Fruit fly (Drosophila melanogaster): ENCODE data around the gene CG42613.

CG42613 gene

DNA sequence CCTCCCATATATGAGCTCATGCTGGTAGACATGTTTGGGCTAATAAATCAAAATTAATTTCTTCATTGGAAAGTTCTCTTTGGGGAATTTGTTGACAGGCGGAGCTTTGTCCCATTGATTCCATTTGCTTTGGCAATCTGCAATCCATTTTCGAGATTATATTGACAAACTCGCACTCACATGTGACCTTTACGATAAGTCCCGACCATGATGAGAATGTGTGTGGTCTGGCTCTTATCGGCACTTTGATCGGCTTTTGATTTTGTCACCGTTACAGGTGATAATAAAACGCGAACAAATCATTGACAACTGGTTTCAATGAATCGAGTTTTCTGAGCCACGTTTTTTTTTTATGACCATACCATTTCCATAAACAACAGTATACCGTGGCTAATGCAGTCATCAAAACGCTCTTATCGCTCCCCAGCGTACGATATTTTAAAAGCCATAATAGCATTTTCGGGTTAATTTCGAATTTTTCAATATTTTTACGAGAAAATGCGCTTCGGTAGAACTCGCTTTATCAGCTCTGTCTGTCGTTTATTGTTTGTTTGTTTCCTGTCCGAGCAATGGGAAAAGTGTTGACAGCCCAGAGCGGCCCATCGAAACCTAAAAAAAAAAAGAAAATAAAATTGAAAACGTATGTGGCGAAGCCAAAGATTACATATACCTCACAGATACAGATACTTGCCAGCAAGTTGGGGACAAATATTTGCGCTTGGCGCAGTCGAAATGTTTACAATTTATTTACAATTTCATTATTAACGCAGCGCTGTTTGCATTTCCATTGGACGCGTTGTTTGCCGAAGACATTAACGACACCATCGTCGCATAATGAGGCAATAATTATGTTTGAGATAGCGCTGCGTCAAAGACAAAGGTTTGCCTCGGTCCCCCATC lies 68.6 kb downstream of the CG42613 start (continued):
- TF ChIP-seq CG1603 (tag; optimal IDR thresholded peaks at IDR 0.05) (peak; percentile 84), slbo (GFP tag; IDR thresholded peaks at IDR 0.05) (no peak), Sin3A (optimal IDR thresholded peaks at IDR 0.05) (no peak), Scr (GFP tag; IDR thresholded peaks at IDR 0.05; ENCODE audit: partially characterized antibody) (no peak), jing (GFP tag; optimal IDR thresholded peaks at IDR 0.05) (peak; percentile 64), CTCF (GFP tag; optimal IDR thresholded peaks at IDR 0.05) (peak; percentile 45), otp (GFP tag; IDR thresholded peaks at IDR 0.05) (peak; percentile 96), ewg (GFP tag; optimal IDR thresholded peaks at IDR 0.05) (peak; percentile 80), MTF-1 (GFP tag; optimal IDR thresholded peaks at IDR 0.05; ENCODE audit: borderline replicate concordance) (peak; percentile 85), scrt (GFP tag; optimal IDR thresholded peaks at IDR 0.05) (peak; percentile 2), sim (GFP tag; IDR thresholded peaks at IDR 0.05) (peak; percentile 77), ab (GFP tag; optimal IDR thresholded peaks at IDR 0.05) (no peak), CG14050 (GFP tag; IDR thresholded peaks at IDR 0.05) (no peak; the same call in 2 of the 3 replicates), CG1024 (GFP tag; IDR thresholded peaks at IDR 0.05) (peak; percentile 55; the same call in 1 of the 2 replicates), gsb (GFP tag; IDR thresholded peaks at IDR 0.05) (no peak), Dip2 (GFP tag; IDR thresholded peaks at IDR 0.05) (no peak), tna (GFP tag; IDR thresholded peaks at IDR 0.05; ENCODE audit: partially characterized antibody) (no peak), Dip3 (GFP tag; optimal IDR thresholded peaks at IDR 0.05) (no peak), CG4617 (GFP tag; optimal IDR thresholded peaks at IDR 0.05; ENCODE audit: borderline replicate concordance) (peak; percentile 33), Atf3 (GFP tag; optimal IDR thresholded peaks at IDR 0.05) (peak; percentile 54), Aef1 (GFP tag; IDR thresholded peaks at IDR 0.05) (no peak), Rfx (GFP tag; IDR thresholded peaks at IDR 0.05) (no peak), kah (GFP tag; optimal IDR thresholded peaks at IDR 0.05) (peak; percentile 50), Taf1 (GFP tag; IDR thresholded peaks at IDR 0.05) (no peak), pb (GFP tag; optimal IDR thresholded peaks at IDR 0.05) (no peak), CG4360 (GFP tag; IDR thresholded peaks at IDR 0.05) (peak; percentile 44; the same call in 1 of the 2 replicates), Med (GFP tag) (peak; percentile 79), ci (GFP tag; IDR thresholded peaks at IDR 0.05) (peak; percentile 96), ham (GFP tag; IDR thresholded peaks at IDR 0.05) (no peak), CG6765 (GFP tag; optimal IDR thresholded peaks at IDR 0.05) (no peak), CG15479 (GFP tag; optimal IDR thresholded peaks at IDR 0.05) (peak; percentile 65), CG12104 (GFP tag; optimal IDR thresholded peaks at IDR 0.05) (peak; percentile 39), tll (GFP tag; optimal IDR thresholded peaks at IDR 0.05) (peak in 1 of 2 experiments; percentile 43), CG6683 (GFP tag; optimal IDR thresholded peaks at IDR 0.05) (peak; percentile 17), az2 (GFP tag; optimal IDR thresholded peaks at IDR 0.05) (peak; percentile 50), luna (GFP tag; optimal IDR thresholded peaks at IDR 0.05) (no peak), CG11723 (GFP tag; optimal IDR thresholded peaks at IDR 0.05) (peak; percentile 93), Asciz (GFP tag; optimal IDR thresholded peaks at IDR 0.05) (peak; percentile 89), seq (GFP tag; IDR thresholded peaks at IDR 0.05) (peak; percentile 61; the same call in 1 of the 2 replicates), CG10959 (GFP tag; IDR thresholded peaks at IDR 0.05) (no peak), gem (tag; optimal IDR thresholded peaks at IDR 0.05) (peak; percentile 77), CG42726 (GFP tag; IDR thresholded peaks at IDR 0.05; ENCODE audit: partially characterized antibody) (no peak), Blimp-1 (GFP tag; optimal IDR thresholded peaks at IDR 0.05) (peak; percentile 64), CG32532 (GFP tag; IDR thresholded peaks at IDR 0.05) (no peak), CG8359 (GFP tag; optimal IDR thresholded peaks at IDR 0.05; ENCODE audit: borderline replicate concordance) (peak; percentile 5), Meics (GFP tag; optimal IDR thresholded peaks at IDR 0.05) (no peak), bsh (GFP tag; optimal IDR thresholded peaks at IDR 0.05) (peak in 1 of 2 experiments; percentile 90), CG17361 (GFP tag; IDR thresholded peaks at IDR 0.05) (peak; percentile 48; the same call in 2 of the 3 replicates), HLHmδ (GFP tag; optimal IDR thresholded peaks at IDR 0.05) (peak; percentile 67)
